Worm (Caenorhabditis elegans) whole organism, midembryonic: Measurements from ENCODE around the gene pqn-96.

Experiments used
- T22C8.4 ChIP-seq: fragments of 200-800 bp; sonication (Bioruptor generic); IDR thresholded peaks from 2 replicates; pipeline ENCODE4 v1.3.6; 2022; ENCODE audit warnings: missing genetic modification characterization, missing compliant biosample characterization
- cog-1 ChIP-seq: sonication (generic microtip); optimal IDR thresholded peaks from 2 replicates; lab custom pipeline; 2016; ENCODE audit warnings: missing genetic modification characterization, missing compliant biosample characterization
- flt-1 ChIP-seq: fragments of 200-800 bp; sonication (Bioruptor generic); IDR thresholded peaks from 2 replicates; pipeline ENCODE4 v1.3.6; 2022; ENCODE audit warnings: missing genetic modification characterization, missing compliant biosample characterization
- klf-2 ChIP-seq: fragments of 200-800 bp; sonication (Bioruptor generic); conservative IDR thresholded peaks from 2 replicates; pipeline ENCODE4 v1.3.6; 2022; ENCODE audit warnings: missing genetic modification reagents, missing genetic modification characterization, missing compliant biosample characterization
- med-1 ChIP-seq: sonication (generic microtip); optimal IDR thresholded peaks from 2 replicates; lab custom pipeline; 2017; ENCODE audit warnings: missing genetic modification characterization, mild to moderate bottlenecking, missing compliant biosample characterization, antibody characterized with exemption, missing genetic modification reagents; ENCODE audit not compliant: insufficient read depth
- ref-1 ChIP-seq: fragments of 200-800 bp; sonication (Bioruptor generic); conservative IDR thresholded peaks from 2 replicates; pipeline ENCODE4 v1.3.6; 2022; ENCODE audit warnings: missing genetic modification reagents, missing genetic modification characterization, missing compliant biosample characterization
- tab-1 ChIP-seq: fragments of 200-800 bp; sonication (Bioruptor generic); IDR thresholded peaks from 2 replicates; pipeline ENCODE4 v1.3.6; 2022; ENCODE audit warnings: missing genetic modification characterization, missing compliant biosample characterization
- ztf-23 ChIP-seq: fragments of 200-800 bp; sonication (Bioruptor generic); IDR thresholded peaks from 2 replicates; pipeline ENCODE4 v1.3.6; 2022; ENCODE audit warnings: missing genetic modification reagents, missing genetic modification characterization, missing compliant biosample characterization
- ztf-29 ChIP-seq: fragments of 200-800 bp; sonication (Bioruptor generic); IDR thresholded peaks from 2 replicates; pipeline ENCODE4 v1.3.6; 2022; ENCODE audit warnings: missing genetic modification reagents, missing genetic modification characterization, missing compliant biosample characterization

DNA sequence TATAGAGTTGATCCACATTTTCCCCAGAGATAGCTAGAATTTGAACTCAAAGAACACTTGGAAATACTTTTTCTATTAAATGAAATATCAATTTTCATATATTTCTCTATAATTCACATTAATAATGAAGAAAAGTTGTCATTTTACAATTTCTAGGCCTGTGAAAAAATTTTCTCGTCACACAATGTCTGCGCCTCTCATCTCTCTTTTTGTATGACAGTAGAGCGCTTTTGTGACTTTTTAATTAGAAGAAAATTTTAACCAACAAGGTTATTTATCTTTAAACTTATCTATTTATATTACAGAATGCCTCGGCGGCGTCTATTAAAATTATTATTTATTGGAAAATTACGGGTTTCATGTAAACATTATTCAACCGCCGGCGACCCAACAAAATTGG lies 10.2 kb downstream of the pqn-96 start, which contains the start of gene ZK1236.1:
- TF ChIP-seq ztf-23 (GFP tag; lab: Robert Waterston, UW) (no peak), med-1 (no peak), flt-1 (GFP tag; lab: Robert Waterston, UW) (no peak), ztf-29 (no peak), tab-1 (GFP tag; lab: Robert Waterston, UW) (no peak), klf-2 (GFP tag; lab: Robert Waterston, UW) (no peak), ref-1 (GFP tag; lab: Robert Waterston, UW) (no peak), T22C8.4 (no peak), cog-1 (no peak)
